Fruit fly (Drosophila melanogaster) whole organism, adult: Measurements from ENCODE around the gene nrv1.

ENCODE experiments used
- CG11617 ChIP-seq: fragments of 200-800 bp; sonication (Bioruptor generic); optimal IDR thresholded peaks from 2 replicates; lab custom pipeline; 2017; ENCODE audit warnings: mild to moderate bottlenecking, missing biosample characterization, missing genetic modification reagents, missing genetic modification characterization
- CG14711 ChIP-seq: fragments of 200-800 bp; sonication (Bioruptor generic); optimal IDR thresholded peaks from 2 replicates; lab custom pipeline; 2018; ENCODE audit warnings: missing biosample characterization, mild to moderate bottlenecking, missing genetic modification characterization, moderate library complexity
- CG1620 ChIP-seq: fragments of 200-800 bp; sonication (Bioruptor generic); optimal IDR thresholded peaks from 2 replicates; lab custom pipeline; 2016; ENCODE audit warnings: missing biosample characterization, missing genetic modification characterization
- CG33017 ChIP-seq: fragments of 200-800 bp; sonication (Bioruptor generic); optimal IDR thresholded peaks from 2 replicates; lab custom pipeline; 2018; ENCODE audit warnings: missing biosample characterization, mild to moderate bottlenecking, missing genetic modification characterization, moderate library complexity
- CG5204 ChIP-seq: fragments of 200-800 bp; sonication (Bioruptor generic); optimal IDR thresholded peaks from 2 replicates; lab custom pipeline; 2016; ENCODE audit warnings: missing biosample characterization, missing genetic modification characterization
- CG7045 ChIP-seq: fragments of 200-800 bp; sonication (Bioruptor generic); optimal IDR thresholded peaks from 2 replicates; lab custom pipeline; 2017; ENCODE audit warnings: missing biosample characterization, mild to moderate bottlenecking, missing genetic modification characterization
- CG7101 ChIP-seq: fragments of 200-800 bp; sonication (Bioruptor generic); optimal IDR thresholded peaks from 2 replicates; lab custom pipeline; 2018; ENCODE audit warnings: missing biosample characterization, mild to moderate bottlenecking, missing genetic modification characterization, moderate library complexity
- Hr96 ChIP-seq: fragments of 200-800 bp; sonication (Bioruptor generic); optimal IDR thresholded peaks from 2 replicates; lab custom pipeline; 2016; ENCODE audit warnings: missing biosample characterization, missing genetic modification characterization
- bab1 ChIP-seq: fragments of 200-800 bp; sonication (Bioruptor generic); optimal IDR thresholded peaks from 3 replicates; lab custom pipeline; 2019; ENCODE audit warnings: missing biosample characterization, mild to moderate bottlenecking, missing genetic modification characterization, moderate library complexity
- cic ChIP-seq: fragments of 200-800 bp; sonication (Bioruptor generic); optimal IDR thresholded peaks from 2 replicates; lab custom pipeline; 2017; ENCODE audit warnings: missing biosample characterization, mild to moderate bottlenecking, missing genetic modification characterization, moderate library complexity
- cnc ChIP-seq, 2 experiments: fragments of >200 bp; optimal IDR thresholded peaks; 2 replicates each; lab custom pipeline; 2017
- kay ChIP-seq: fragments of 200-800 bp; sonication (Bioruptor generic); peaks from one replicate; lab custom pipeline; 2016; ENCODE audit warnings: missing biosample characterization, missing genetic modification characterization, borderline replicate concordance
- ovo ChIP-seq: fragments of 200-800 bp; sonication (Bioruptor generic); optimal IDR thresholded peaks from 2 replicates; lab custom pipeline; 2016; ENCODE audit warnings: missing biosample characterization, missing genetic modification characterization
- pad ChIP-seq: fragments of 200-800 bp; sonication (Bioruptor generic); optimal IDR thresholded peaks from 3 replicates; lab custom pipeline; 2017; ENCODE audit warnings: missing biosample characterization, missing genetic modification characterization, mild to moderate bottlenecking, moderate library complexity, missing genetic modification reagents

DNA sequence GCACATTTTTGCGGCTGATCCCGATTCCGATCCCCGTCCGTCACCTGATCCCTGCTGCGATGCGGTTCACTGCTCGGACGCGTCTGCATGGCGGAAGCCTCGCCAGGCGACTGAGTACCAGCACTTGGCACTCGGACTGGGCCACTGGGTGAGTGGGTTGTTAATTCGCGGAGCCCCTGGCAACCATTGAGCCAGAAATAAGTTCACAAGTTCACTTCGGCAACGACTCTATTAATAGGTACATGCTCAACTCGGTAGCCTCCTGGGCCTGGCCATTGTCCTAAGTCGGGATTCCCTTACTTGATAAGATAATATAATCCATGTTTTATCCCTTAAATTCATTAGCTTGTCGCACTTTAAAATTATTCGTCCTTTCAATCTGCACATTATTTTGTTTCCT is 46.6 kb downstream of the nrv1 start, which contains the start of gene TTLL3A:
- TF ChIP-seq CG7101 (tag; lab: Kevin White, UChicago) (no peak), CG33017 (tag; lab: Kevin White, UChicago) (no peak), CG7045 (no peak), kay (GFP tag; lab: Kevin White, UChicago) (no peak), CG1620 (GFP tag; lab: Kevin White, UChicago) (no peak), pad (GFP tag; lab: Kevin White, UChicago) (no peak), bab1 (GFP tag; lab: Kevin White, UChicago) (no peak), CG14711 (tag; lab: Kevin White, UChicago) (no peak), cnc (optimal IDR thresholded peaks at IDR 0.05; lab: Kevin White, UChicago) (no peak), cic (GFP tag; lab: Kevin White, UChicago) (no peak), Hr96 (no peak), ovo (GFP tag; lab: Kevin White, UChicago) (no peak), CG11617 (no peak), CG5204 (GFP tag; lab: Kevin White, UChicago) (no peak)
